Worm (Caenorhabditis elegans) whole organism, midembryonic: ENCODE results near the gene R09H3.2.

ENCODE experiments used
- T22C8.4 ChIP-seq: fragments of 200-800 bp; sonication (Bioruptor generic); IDR thresholded peaks from 2 replicates; pipeline ENCODE4 v1.3.6; 2022; ENCODE audit warnings: missing genetic modification characterization, missing compliant biosample characterization
- flt-1 ChIP-seq: fragments of 200-800 bp; sonication (Bioruptor generic); IDR thresholded peaks from 2 replicates; pipeline ENCODE4 v1.3.6; 2022; ENCODE audit warnings: missing genetic modification characterization, missing compliant biosample characterization
- med-1 ChIP-seq: sonication (generic microtip); optimal IDR thresholded peaks from 2 replicates; lab custom pipeline; 2017; ENCODE audit warnings: missing genetic modification characterization, mild to moderate bottlenecking, missing compliant biosample characterization, antibody characterized with exemption, missing genetic modification reagents; ENCODE audit not compliant: insufficient read depth
- ref-1 ChIP-seq: fragments of 200-800 bp; sonication (Bioruptor generic); conservative IDR thresholded peaks from 2 replicates; pipeline ENCODE4 v1.3.6; 2022; ENCODE audit warnings: missing genetic modification reagents, missing genetic modification characterization, missing compliant biosample characterization
- ztf-29 ChIP-seq: fragments of 200-800 bp; sonication (Bioruptor generic); IDR thresholded peaks from 2 replicates; pipeline ENCODE4 v1.3.6; 2022; ENCODE audit warnings: missing genetic modification reagents, missing genetic modification characterization, missing compliant biosample characterization

- no peak for TF ChIP-seq ztf-29 (GFP tag; lab: Robert Waterston, UW)
- TF ChIP-seq ref-1, result no peak
- TF ChIP-seq T22C8.4, result no peak
- TF ChIP-seq flt-1, result no peak
- TF ChIP-seq med-1 (GFP tag; lab: Kevin White, UChicago), result no peak
Observed at ce11 chrX:1627837-1628236, 37.0 kb downstream of the R09H3.2 start, which contains the start of gene fbxb-58.
